Fruit fly (Drosophila melanogaster) whole organism: ENCODE measurements around the gene CG33096.

ENCODE experiments used
- CG8478 ChIP-seq: fragments of >200 bp; optimal IDR thresholded peaks from 2 replicates; lab custom pipeline; 2018; ENCODE audit warnings: inconsistent platforms
- EcR ChIP-seq, 2 experiments: fragments of >200 bp; optimal IDR thresholded peaks; 2 replicates each; lab custom pipeline; 2017; ENCODE audit warnings: missing biosample characterization in 2 of 2, missing genetic modification characterization in 2 of 2, missing genetic modification reagents in 2 of 2
- pan ChIP-seq: fragments of >200 bp; optimal IDR thresholded peaks from 2 replicates; lab custom pipeline; 2017
- psq ChIP-seq: fragments of >200 bp; optimal IDR thresholded peaks from 2 replicates; lab custom pipeline; 2017

- TF ChIP-seq EcR (GFP tag; optimal IDR thresholded peaks at IDR 0.05; lab: Kevin White, UChicago) (no peak), pan (lab: Kevin White, UChicago) (no peak), CG8478 (lab: Kevin White, UChicago) (peak; percentile 54), psq (no peak)
Observed at dm6 chr3R:25080446-25080845, 17.0 kb upstream of the CG33096 start.
